Fruit fly (Drosophila melanogaster): ENCODE results near the gene ImpL2.

The ImpL2 gene

dm6 chr3L:4228187-4228836 is 7.6 kb downstream of the ImpL2 start (continued):
- TF ChIP-seq D (optimal IDR thresholded peaks at IDR 0.05) = no peak
- peak; percentile 97 for TF ChIP-seq D (GFP tag; optimal IDR thresholded peaks at IDR 0.05)
- peak; percentile 94 for TF ChIP-seq grau (tag; optimal IDR thresholded peaks at IDR 0.05)
- TF ChIP-seq CG10274 (GFP tag; optimal IDR thresholded peaks at IDR 0.05) = peak; percentile 79
- peak; percentile 96 for TF ChIP-seq H2.0 (GFP tag; IDR thresholded peaks at IDR 0.05)
- peak; percentile 98 for TF ChIP-seq gem (tag; optimal IDR thresholded peaks at IDR 0.05)
- TF ChIP-seq CG30020 (tag; optimal IDR thresholded peaks at IDR 0.05) = peak; percentile 82
- peak; percentile 97 for TF ChIP-seq lmd (GFP tag; IDR thresholded peaks at IDR 0.05)
- TF ChIP-seq CG7271 (tag; optimal IDR thresholded peaks at IDR 0.05) = peak; percentile 81
- TF ChIP-seq CG10267 (tag; optimal IDR thresholded peaks at IDR 0.05) = peak; percentile 90
- peak; percentile 94 for TF ChIP-seq B-H1 (GFP tag; IDR thresholded peaks at IDR 0.05)
- peak; percentile 86 for TF ChIP-seq HLH54F (GFP tag; optimal IDR thresholded peaks at IDR 0.05)
- TF ChIP-seq YL-1 (GFP tag; optimal IDR thresholded peaks at IDR 0.05) = peak; percentile 83
- TF ChIP-seq Deaf1 (tag; optimal IDR thresholded peaks at IDR 0.05) = peak; percentile 81
- TF ChIP-seq HHEX (GFP tag; optimal IDR thresholded peaks at IDR 0.05) = peak; percentile 94
- peak; percentile 88 for TF ChIP-seq grn (GFP tag; optimal IDR thresholded peaks at IDR 0.05)
- TF ChIP-seq CG14441 (GFP tag; IDR thresholded peaks at IDR 0.05) = peak; percentile 96
- TF ChIP-seq CG11560 (tag; IDR thresholded peaks at IDR 0.05) = peak; percentile 80
- peak; percentile 87 for TF ChIP-seq CG15696 (tag; optimal IDR thresholded peaks at IDR 0.05)
- no peak for TF ChIP-seq ato (GFP tag; IDR thresholded peaks at IDR 0.05; ENCODE audit: partially characterized antibody)
- TF ChIP-seq ab (GFP tag; optimal IDR thresholded peaks at IDR 0.05) = peak; percentile 88
- TF ChIP-seq CG9215 (GFP tag; IDR thresholded peaks at IDR 0.05) = peak; percentile 83
- no peak for TF ChIP-seq inv (GFP tag; IDR thresholded peaks at IDR 0.05; ENCODE audit: partially characterized antibody)
- peak; percentile 85 for TF ChIP-seq CG7987 (GFP tag; optimal IDR thresholded peaks at IDR 0.05)
- no peak for TF ChIP-seq Scr (GFP tag; IDR thresholded peaks at IDR 0.05; ENCODE audit: partially characterized antibody)
- TF ChIP-seq CG8089 (GFP tag; optimal IDR thresholded peaks at IDR 0.05) = peak; percentile 96
- no peak for TF ChIP-seq hkb (optimal IDR thresholded peaks at IDR 0.05)
- peak; percentile 98 for TF ChIP-seq hkb (GFP tag; IDR thresholded peaks at IDR 0.05)
- peak; percentile 93 for TF ChIP-seq bowl (GFP tag; IDR thresholded peaks at IDR 0.05)
- peak; percentile 95 for TF ChIP-seq CG3726 (GFP tag; IDR thresholded peaks at IDR 0.05)
- TF ChIP-seq Med (GFP tag) = peak; percentile 99
- peak; percentile 98 for TF ChIP-seq zfh1 (GFP tag; IDR thresholded peaks at IDR 0.05)
- peak; percentile 91 for TF ChIP-seq CG11398 (GFP tag; optimal IDR thresholded peaks at IDR 0.05)
- TF ChIP-seq Dfd (GFP tag; optimal IDR thresholded peaks at IDR 0.05) = no peak
- TF ChIP-seq exex (tag; optimal IDR thresholded peaks at IDR 0.05) = peak; percentile 51
- TF ChIP-seq tap (tag; optimal IDR thresholded peaks at IDR 0.05) = peak; percentile 94
- peak; percentile 98 for TF ChIP-seq esg (GFP tag; conservative IDR thresholded peaks at IDR 0.05)
- TF ChIP-seq CG10147 (GFP tag; optimal IDR thresholded peaks at IDR 0.05) = peak; percentile 88
- TF ChIP-seq peb (GFP tag; IDR thresholded peaks at IDR 0.05) = peak; percentile 96
- TF ChIP-seq CG9609 (GFP tag; optimal IDR thresholded peaks at IDR 0.05) = peak; percentile 94
- TF ChIP-seq trem (tag; optimal IDR thresholded peaks at IDR 0.05) = peak; percentile 94
- no peak for TF ChIP-seq usp (GFP tag; optimal IDR thresholded peaks at IDR 0.05)
- peak; percentile 86 for TF ChIP-seq CG15073 (GFP tag; optimal IDR thresholded peaks at IDR 0.05)
- TF ChIP-seq CG1529 (GFP tag; optimal IDR thresholded peaks at IDR 0.05) = peak; percentile 98
- peak; percentile 20 for TF ChIP-seq zfh2 (GFP tag; optimal IDR thresholded peaks at IDR 0.05)
- peak; percentile 72 for TF ChIP-seq Hey (tag; optimal IDR thresholded peaks at IDR 0.05)
- peak; percentile 93 for TF ChIP-seq CG7786 (GFP tag; optimal IDR thresholded peaks at IDR 0.05)
- TF ChIP-seq Nf-YC (tag; optimal IDR thresholded peaks at IDR 0.05) = peak; percentile 85
- TF ChIP-seq CG2116 (GFP tag; optimal IDR thresholded peaks at IDR 0.05) = peak; percentile 67
- TF ChIP-seq pho (GFP tag; optimal IDR thresholded peaks at IDR 0.05) = peak; percentile 78
- TF ChIP-seq CG11696 (GFP tag; IDR thresholded peaks at IDR 0.05) = peak; percentile 88

Data from whole organism, embryonic.